Fruit fly (Drosophila melanogaster) whole organism, embryonic: ENCODE results near the gene CG34028.

Experiments
- Atf6 ChIP-seq: fragments of 200-800 bp; sonication (Bioruptor generic); IDR thresholded peaks from 2 replicates; pipeline ENCODE4 v1.3.6; 2022; ENCODE audit warnings: missing biosample characterization, missing genetic modification characterization
- B-H1 ChIP-seq: fragments of 200-800 bp; sonication (Bioruptor generic); IDR thresholded peaks from 3 replicates; pipeline ENCODE4 v1.3.6; 2022; ENCODE audit warnings: missing biosample characterization, missing genetic modification characterization
- B-H2 ChIP-seq: fragments of 200-800 bp; sonication (Bioruptor generic); optimal IDR thresholded peaks from 2 replicates; lab custom pipeline; 2018; ENCODE audit warnings: missing biosample characterization, mild to moderate bottlenecking, missing genetic modification characterization
- CG13123 ChIP-seq: fragments of 200-800 bp; sonication (Bioruptor generic); optimal IDR thresholded peaks from 2 replicates; lab custom pipeline; 2016; ENCODE audit warnings: missing biosample characterization, missing genetic modification characterization
- CG13624 ChIP-seq: fragments of 200-800 bp; sonication (Bioruptor generic); optimal IDR thresholded peaks from 2 replicates; lab custom pipeline; 2016; ENCODE audit warnings: missing biosample characterization, missing genetic modification characterization
- CG14860 ChIP-seq: fragments of 200-800 bp; sonication (Bioruptor generic); IDR thresholded peaks from 3 replicates; pipeline ENCODE4 v1.3.6; 2022; ENCODE audit warnings: missing biosample characterization, missing genetic modification characterization; ENCODE audit not compliant: partially characterized antibody
- CG16863 ChIP-seq: fragments of 200-800 bp; sonication (Bioruptor generic); optimal IDR thresholded peaks from 3 replicates; lab custom pipeline; 2016; ENCODE audit warnings: missing biosample characterization, missing genetic modification characterization
- CG18599 ChIP-seq: fragments of 200-800 bp; sonication (Bioruptor generic); optimal IDR thresholded peaks from 3 replicates; lab custom pipeline; 2017; ENCODE audit warnings: missing biosample characterization, missing genetic modification characterization, mild to moderate bottlenecking, moderate library complexity, missing genetic modification reagents
- CG18619 ChIP-seq: fragments of 200-800 bp; sonication (Bioruptor generic); optimal IDR thresholded peaks from 3 replicates; lab custom pipeline; 2017; ENCODE audit warnings: missing biosample characterization, mild to moderate bottlenecking, missing genetic modification characterization
- CG30403 ChIP-seq: fragments of 200-800 bp; sonication (Bioruptor generic); optimal IDR thresholded peaks from 3 replicates; lab custom pipeline; 2016; ENCODE audit warnings: missing biosample characterization, missing genetic modification characterization
- CG34422 ChIP-seq: fragments of 200-800 bp; sonication (Bioruptor generic); IDR thresholded peaks from 3 replicates; pipeline ENCODE4 v1.3.6; 2022; ENCODE audit warnings: missing biosample characterization, missing genetic modification characterization
- CG43689 ChIP-seq: fragments of 200-800 bp; sonication (Bioruptor generic); IDR thresholded peaks from 2 replicates; pipeline ENCODE4 v1.3.6; 2022; ENCODE audit warnings: missing biosample characterization, missing genetic modification characterization
- CG6175 ChIP-seq: fragments of 200-800 bp; sonication (Bioruptor generic); IDR thresholded peaks from 3 replicates; pipeline ENCODE4 v1.3.6; 2022; ENCODE audit warnings: missing biosample characterization, missing genetic modification characterization
- CG6254 ChIP-seq: fragments of 200-800 bp; sonication (Bioruptor generic); optimal IDR thresholded peaks from 3 replicates; lab custom pipeline; 2017; ENCODE audit warnings: mild to moderate bottlenecking, missing biosample characterization, missing genetic modification reagents, missing genetic modification characterization
- CG6813 ChIP-seq: fragments of 200-800 bp; sonication (Bioruptor generic); optimal IDR thresholded peaks from 2 replicates; lab custom pipeline; 2017; ENCODE audit warnings: missing biosample characterization, missing genetic modification characterization, mild to moderate bottlenecking, moderate library complexity, missing genetic modification reagents
- CG9797 ChIP-seq: fragments of 200-800 bp; sonication (Bioruptor generic); optimal IDR thresholded peaks from 3 replicates; lab custom pipeline; 2018; ENCODE audit warnings: missing biosample characterization, mild to moderate bottlenecking, missing genetic modification characterization
- Chrac-16 ChIP-seq: fragments of 200-800 bp; sonication (Bioruptor generic); optimal IDR thresholded peaks from 3 replicates; lab custom pipeline; 2016; ENCODE audit warnings: missing biosample characterization, missing genetic modification characterization
- D ChIP-seq, 2 experiments: fragments of 200-800 bp in 1 of 2; fragments of >200 bp in 1 of 2; sonication (Bioruptor generic) in 1 of 2; optimal IDR thresholded peaks; 2 replicates in 1 of 2; 3 replicates in 1 of 2; lab custom pipeline; 2017; ENCODE audit warnings: mild to moderate bottlenecking in 1 of 2, missing biosample characterization in 1 of 2, missing genetic modification characterization in 1 of 2, missing genetic modification reagents in 1 of 2
- D19A ChIP-seq: fragments of 200-800 bp; optimal IDR thresholded peaks from 3 replicates; lab custom pipeline; 2019; ENCODE audit warnings: missing biosample characterization, mild to moderate bottlenecking, missing genetic modification characterization, moderate library complexity
- Drgx ChIP-seq: fragments of 200-800 bp; sonication (Bioruptor generic); IDR thresholded peaks from 2 replicates; pipeline ENCODE4 v1.3.6; 2022; ENCODE audit warnings: missing biosample characterization, missing genetic modification characterization
- Ets97D ChIP-seq: fragments of 200-800 bp; sonication (Bioruptor generic); optimal IDR thresholded peaks from 3 replicates; lab custom pipeline; 2016; ENCODE audit warnings: missing biosample characterization, missing genetic modification characterization
- Hand ChIP-seq: fragments of 200-800 bp; sonication (Bioruptor generic); optimal IDR thresholded peaks from 2 replicates; lab custom pipeline; 2017; ENCODE audit warnings: mild to moderate bottlenecking, missing biosample characterization, missing genetic modification reagents, missing genetic modification characterization
- Lpt ChIP-seq: fragments of >200 bp; optimal IDR thresholded peaks from 2 replicates; lab custom pipeline; 2018; ENCODE audit warnings: missing biosample characterization, missing genetic modification characterization
- Med ChIP-seq: fragments of 200-800 bp; sonication (Bioruptor generic); peaks from one replicate; lab custom pipeline; 2016; ENCODE audit warnings: missing biosample characterization, missing genetic modification characterization, mild to moderate bottlenecking, inconsistent platforms, moderate library complexity
- Nf-YA ChIP-seq: fragments of 200-800 bp; sonication (Bioruptor generic); IDR thresholded peaks from 2 replicates; pipeline ENCODE4 v1.3.6; 2022; ENCODE audit warnings: missing biosample characterization, missing genetic modification characterization
- Poxn ChIP-seq: fragments of 200-800 bp; sonication (Bioruptor generic); IDR thresholded peaks from 2 replicates; pipeline ENCODE4 v1.3.6; 2022; ENCODE audit warnings: missing biosample characterization, missing genetic modification characterization
- Ravus ChIP-seq: fragments of 200-800 bp; sonication (Bioruptor generic); IDR thresholded peaks from 2 replicates; pipeline ENCODE4 v1.3.6; 2022; ENCODE audit warnings: missing biosample characterization, missing genetic modification characterization
- Scr ChIP-seq: fragments of 200-800 bp; sonication (Bioruptor generic); IDR thresholded peaks from 2 replicates; pipeline ENCODE4 v1.3.6; 2022; ENCODE audit warnings: missing biosample characterization, missing genetic modification characterization; ENCODE audit not compliant: partially characterized antibody
- Sox100B ChIP-seq: fragments of 200-800 bp; sonication (Bioruptor generic); optimal IDR thresholded peaks from 3 replicates; lab custom pipeline; 2018; ENCODE audit warnings: missing biosample characterization, mild to moderate bottlenecking, missing genetic modification characterization
- Ssrp ChIP-seq: fragments of 200-800 bp; sonication (Bioruptor generic); optimal IDR thresholded peaks from 2 replicates; lab custom pipeline; 2018; ENCODE audit warnings: missing biosample characterization, mild to moderate bottlenecking, missing genetic modification characterization, moderate library complexity
- bbx ChIP-seq: fragments of 200-800 bp; sonication (Bioruptor generic); IDR thresholded peaks from 2 replicates; pipeline ENCODE4 v1.3.6; 2022; ENCODE audit warnings: missing biosample characterization, missing genetic modification characterization; ENCODE audit not compliant: partially characterized antibody
- bowl ChIP-seq: fragments of 200-800 bp; sonication (Bioruptor generic); IDR thresholded peaks from 2 replicates; pipeline ENCODE4 v1.3.6; 2022; ENCODE audit warnings: missing biosample characterization, missing genetic modification characterization
- dm ChIP-seq: fragments of 200-800 bp; sonication (Bioruptor generic); optimal IDR thresholded peaks from 3 replicates; lab custom pipeline; 2016; ENCODE audit warnings: missing biosample characterization, missing genetic modification characterization
- dpn ChIP-seq, 2 experiments: fragments of 200-800 bp; sonication (Bioruptor generic); optimal IDR thresholded peaks; 3 replicates each; lab custom pipeline; 2016; ENCODE audit warnings: missing biosample characterization in 2 of 2, missing genetic modification characterization in 2 of 2
- fd3F ChIP-seq: fragments of 200-800 bp; sonication (Bioruptor generic); optimal IDR thresholded peaks from 2 replicates; lab custom pipeline; 2018; ENCODE audit warnings: missing biosample characterization, mild to moderate bottlenecking, missing genetic modification characterization, moderate library complexity
- fu2 ChIP-seq: fragments of 200-800 bp; sonication (Bioruptor generic); optimal IDR thresholded peaks from 2 replicates; lab custom pipeline; 2016; ENCODE audit warnings: missing biosample characterization, missing genetic modification characterization
- gro ChIP-seq: fragments of 200-800 bp; sonication (Bioruptor generic); optimal IDR thresholded peaks from 2 replicates; lab custom pipeline; 2016; ENCODE audit warnings: missing biosample characterization, missing genetic modification characterization
- jing ChIP-seq: fragments of 200-800 bp; sonication (Bioruptor generic); optimal IDR thresholded peaks from 2 replicates; lab custom pipeline; 2018; ENCODE audit warnings: missing biosample characterization, mild to moderate bottlenecking, missing genetic modification characterization
- lbe ChIP-seq: fragments of 200-800 bp; sonication (Bioruptor generic); optimal IDR thresholded peaks from 2 replicates; lab custom pipeline; 2016; ENCODE audit warnings: missing biosample characterization, mild to moderate bottlenecking, missing genetic modification characterization
- oc ChIP-seq: fragments of 200-800 bp; sonication (Bioruptor generic); optimal IDR thresholded peaks from 2 replicates; lab custom pipeline; 2018; ENCODE audit warnings: missing biosample characterization, mild to moderate bottlenecking, missing genetic modification characterization, moderate library complexity
- pb ChIP-seq: fragments of 200-800 bp; sonication (Bioruptor generic); optimal IDR thresholded peaks from 3 replicates; lab custom pipeline; 2016; ENCODE audit warnings: missing biosample characterization, missing genetic modification characterization
- peb ChIP-seq: fragments of 200-800 bp; sonication (Bioruptor generic); IDR thresholded peaks from 2 replicates; pipeline ENCODE4 v1.3.6; 2022; ENCODE audit warnings: missing biosample characterization, missing genetic modification characterization
- salm ChIP-seq: fragments of 200-800 bp; sonication (Bioruptor generic); optimal IDR thresholded peaks from 2 replicates; lab custom pipeline; 2018; ENCODE audit warnings: missing biosample characterization, mild to moderate bottlenecking, missing genetic modification characterization
- schlank ChIP-seq: fragments of 200-800 bp; sonication (Bioruptor generic); optimal IDR thresholded peaks from 2 replicates; lab custom pipeline; 2018; ENCODE audit warnings: missing biosample characterization, mild to moderate bottlenecking, missing genetic modification characterization
- sens-2 ChIP-seq: fragments of 200-800 bp; sonication (Bioruptor generic); IDR thresholded peaks from 2 replicates; pipeline ENCODE4 v1.3.6; 2022; ENCODE audit warnings: missing biosample characterization, missing genetic modification characterization
- sna ChIP-seq: fragments of 200-800 bp; sonication (Bioruptor generic); IDR thresholded peaks from 2 replicates; pipeline ENCODE4 v1.3.6; 2022; ENCODE audit warnings: missing biosample characterization, missing genetic modification characterization; ENCODE audit not compliant: partially characterized antibody
- so ChIP-seq: fragments of 200-800 bp; sonication (Bioruptor generic); IDR thresholded peaks from 3 replicates; pipeline ENCODE4 v1.3.6; 2022; ENCODE audit warnings: missing biosample characterization, missing genetic modification characterization
- sob ChIP-seq: fragments of 200-800 bp; sonication (Bioruptor generic); IDR thresholded peaks from 2 replicates; pipeline ENCODE4 v1.3.6; 2022; ENCODE audit warnings: missing biosample characterization, missing genetic modification characterization
- unc-4 ChIP-seq: fragments of 200-800 bp; sonication (Bioruptor generic); IDR thresholded peaks from 2 replicates; pipeline ENCODE4 v1.3.6; 2022; ENCODE audit warnings: missing biosample characterization, missing genetic modification characterization; ENCODE audit not compliant: partially characterized antibody
- wek ChIP-seq: fragments of 200-800 bp; sonication (Bioruptor generic); optimal IDR thresholded peaks from 3 replicates; lab custom pipeline; 2018; ENCODE audit warnings: missing biosample characterization, mild to moderate bottlenecking, missing genetic modification characterization, moderate library complexity
- wor ChIP-seq: fragments of 200-800 bp; sonication (Bioruptor generic); IDR thresholded peaks from 2 replicates; pipeline ENCODE4 v1.3.6; 2022; ENCODE audit warnings: missing biosample characterization, missing genetic modification characterization
- yki ChIP-seq: fragments of >200 bp; optimal IDR thresholded peaks from 3 replicates; lab custom pipeline; 2018

The CG34028 gene

dm6 chrX:9494103-9494502, 17.2 kb upstream of the CG34028 start (continued):
- TF ChIP-seq pb (GFP tag; lab: Kevin White, UChicago) = no peak
- TF ChIP-seq CG6175 (GFP tag; lab: Robert Waterston, UW) = no peak
- no peak for TF ChIP-seq Chrac-16 (GFP tag; lab: Kevin White, UChicago)
- TF ChIP-seq B-H2 = no peak
- TF ChIP-seq Hand (GFP tag; lab: Kevin White, UChicago) = no peak
- no peak for TF ChIP-seq schlank (tag; lab: Kevin White, UChicago)
- TF ChIP-seq fd3F (GFP tag; lab: Kevin White, UChicago) = no peak
- no peak for TF ChIP-seq B-H1 (GFP tag; lab: Robert Waterston, UW)
- no peak for TF ChIP-seq CG34422
- TF ChIP-seq Drgx (GFP tag; lab: Robert Waterston, UW) = no peak
- no peak for TF ChIP-seq Lpt (GFP tag; lab: Kevin White, UChicago)
- no peak for TF ChIP-seq Ssrp (tag; lab: Kevin White, UChicago)
- TF ChIP-seq dm = no peak
- peak; percentile 13 for TF ChIP-seq CG30403 (GFP tag; lab: Kevin White, UChicago)
- no peak for TF ChIP-seq CG13624 (GFP tag; lab: Kevin White, UChicago)
- TF ChIP-seq CG16863 (GFP tag; lab: Kevin White, UChicago) = no peak
- TF ChIP-seq lbe = no peak
- TF ChIP-seq CG9797 = no peak
- TF ChIP-seq CG18599 (GFP tag; lab: Kevin White, UChicago) = peak; percentile 23
- TF ChIP-seq D19A (tag; lab: Kevin White, UChicago) = peak; percentile 5
- TF ChIP-seq salm (tag; lab: Kevin White, UChicago) = no peak
- no peak for TF ChIP-seq Poxn (GFP tag; lab: Robert Waterston, UW)
- TF ChIP-seq Scr (GFP tag; lab: Robert Waterston, UW) = no peak
- TF ChIP-seq CG6813 (GFP tag; lab: Kevin White, UChicago) = no peak
- no peak for TF ChIP-seq wor (GFP tag; lab: Robert Waterston, UW)
- no peak for TF ChIP-seq Ravus (GFP tag; lab: Robert Waterston, UW)
- TF ChIP-seq sens-2 (GFP tag; lab: Robert Waterston, UW) = no peak
- no peak for TF ChIP-seq oc (tag; lab: Kevin White, UChicago)
- TF ChIP-seq CG43689 (GFP tag; lab: Robert Waterston, UW) = no peak
- TF ChIP-seq fu2 = no peak
- no peak for TF ChIP-seq sna
- peak; percentile 79 for TF ChIP-seq Med (GFP tag; lab: Kevin White, UChicago)
- no peak for TF ChIP-seq gro (GFP tag; lab: Kevin White, UChicago)
- no peak for TF ChIP-seq unc-4 (GFP tag; lab: Robert Waterston, UW)
- TF ChIP-seq CG6254 = no peak
- TF ChIP-seq CG14860 = no peak
- no peak for TF ChIP-seq bowl
- TF ChIP-seq jing (GFP tag; lab: Kevin White, UChicago) = no peak
- TF ChIP-seq yki (lab: Kevin White, UChicago) = no peak
- no peak for TF ChIP-seq CG18619 (GFP tag; lab: Kevin White, UChicago)
- TF ChIP-seq Nf-YA (GFP tag; lab: Robert Waterston, UW) = no peak
- no peak for TF ChIP-seq so (GFP tag; lab: Robert Waterston, UW)
- TF ChIP-seq CG13123 (GFP tag; lab: Kevin White, UChicago) = no peak
- no peak for TF ChIP-seq peb
- TF ChIP-seq Atf6 (GFP tag; lab: Robert Waterston, UW) = no peak
- TF ChIP-seq D (optimal IDR thresholded peaks at IDR 0.05; lab: Kevin White, UChicago) = no peak
- TF ChIP-seq D (GFP tag; optimal IDR thresholded peaks at IDR 0.05; lab: Kevin White, UChicago) = no peak
- TF ChIP-seq dpn (GFP tag; optimal IDR thresholded peaks at IDR 0.05; lab: Kevin White, UChicago) = no peak
- TF ChIP-seq Ets97D (GFP tag; lab: Kevin White, UChicago) = no peak
- TF ChIP-seq bbx (GFP tag; lab: Robert Waterston, UW) = no peak
- TF ChIP-seq sob (GFP tag; lab: Robert Waterston, UW) = no peak
- TF ChIP-seq Sox100B (GFP tag; lab: Kevin White, UChicago) = no peak
- no peak for TF ChIP-seq wek (GFP tag; lab: Kevin White, UChicago)
